Fruit fly (Drosophila melanogaster) whole organism, prepupa: ENCODE results near the gene Arpc4.

ENCODE experiments used
- CG10669 ChIP-seq: fragments of 200-800 bp; sonication (Bioruptor generic); optimal IDR thresholded peaks from 3 replicates; lab custom pipeline; 2018; ENCODE audit warnings: missing biosample characterization, mild to moderate bottlenecking, missing genetic modification characterization, moderate library complexity
- CG11294 ChIP-seq: fragments of 200-800 bp; sonication (Bioruptor generic); IDR thresholded peaks from 2 replicates; pipeline ENCODE4 v1.3.6; 2022; ENCODE audit warnings: missing biosample characterization, missing genetic modification characterization
- CG11902 ChIP-seq: fragments of 200-800 bp; sonication (Bioruptor generic); optimal IDR thresholded peaks from 3 replicates; lab custom pipeline; 2016; ENCODE audit warnings: missing biosample characterization, missing genetic modification characterization
- CG1621 ChIP-seq: fragments of 200-800 bp; sonication (Bioruptor generic); optimal IDR thresholded peaks from 3 replicates; lab custom pipeline; 2018; ENCODE audit warnings: missing biosample characterization, mild to moderate bottlenecking, missing genetic modification characterization
- CG16779 ChIP-seq: fragments of 200-800 bp; sonication (Bioruptor generic); optimal IDR thresholded peaks from 3 replicates; lab custom pipeline; 2017; ENCODE audit warnings: missing biosample characterization, mild to moderate bottlenecking, missing genetic modification characterization
- CG3032 ChIP-seq: fragments of 200-800 bp; optimal IDR thresholded peaks from 2 replicates; lab custom pipeline; 2019; ENCODE audit warnings: missing biosample characterization, mild to moderate bottlenecking, missing genetic modification characterization, moderate library complexity
- CG31627 ChIP-seq: fragments of 200-800 bp; sonication (Bioruptor generic); optimal IDR thresholded peaks from 3 replicates; lab custom pipeline; 2016; ENCODE audit warnings: missing biosample characterization, missing genetic modification characterization
- CG3919 ChIP-seq: fragments of 200-800 bp; sonication (Bioruptor generic); optimal IDR thresholded peaks from 3 replicates; lab custom pipeline; 2016; ENCODE audit warnings: missing biosample characterization, missing genetic modification characterization
- CG4318 ChIP-seq: fragments of 200-800 bp; sonication (Bioruptor generic); optimal IDR thresholded peaks from 3 replicates; lab custom pipeline; 2017; ENCODE audit warnings: missing biosample characterization, mild to moderate bottlenecking, missing genetic modification characterization
- CG6163 ChIP-seq: fragments of 200-800 bp; sonication (Bioruptor generic); IDR thresholded peaks from 3 replicates; pipeline ENCODE4 v1.3.6; 2022; ENCODE audit warnings: missing biosample characterization, missing genetic modification characterization
- CG6276 ChIP-seq: fragments of 200-800 bp; sonication (Bioruptor generic); optimal IDR thresholded peaks from 2 replicates; lab custom pipeline; 2017; ENCODE audit warnings: missing biosample characterization, mild to moderate bottlenecking, missing genetic modification characterization
- CG6792 ChIP-seq: fragments of 200-800 bp; sonication (Bioruptor generic); optimal IDR thresholded peaks from 3 replicates; lab custom pipeline; 2016; ENCODE audit warnings: missing biosample characterization, missing genetic modification characterization
- CG7368 ChIP-seq: fragments of 200-800 bp; sonication (Bioruptor generic); optimal IDR thresholded peaks from 3 replicates; lab custom pipeline; 2016; ENCODE audit warnings: missing biosample characterization, missing genetic modification characterization
- CG8319 ChIP-seq: fragments of 200-800 bp; sonication (Bioruptor generic); optimal IDR thresholded peaks from 3 replicates; lab custom pipeline; 2016; ENCODE audit warnings: missing biosample characterization, missing genetic modification characterization
- CG8632 ChIP-seq: fragments of 200-800 bp; sonication (Bioruptor generic); optimal IDR thresholded peaks from 3 replicates; lab custom pipeline; 2016; ENCODE audit warnings: missing biosample characterization, missing genetic modification characterization
- CG9139 ChIP-seq: fragments of 200-800 bp; sonication (Bioruptor generic); optimal IDR thresholded peaks from 3 replicates; lab custom pipeline; 2017; ENCODE audit warnings: missing biosample characterization, mild to moderate bottlenecking, missing genetic modification characterization
- Eip75B ChIP-seq: fragments of 200-800 bp; sonication (Bioruptor generic); optimal IDR thresholded peaks from 3 replicates; lab custom pipeline; 2016; ENCODE audit warnings: missing biosample characterization, missing genetic modification characterization
- Eip78C ChIP-seq: fragments of 200-800 bp; sonication (Bioruptor generic); peaks from one replicate; lab custom pipeline; 2016; ENCODE audit warnings: missing biosample characterization, missing genetic modification characterization
- Eip93F ChIP-seq: fragments of 200-800 bp; sonication (Bioruptor generic); optimal IDR thresholded peaks from 2 replicates; lab custom pipeline; 2016; ENCODE audit warnings: missing biosample characterization, mild to moderate bottlenecking, missing genetic modification characterization
- Ets21C ChIP-seq: fragments of 200-800 bp; sonication (Bioruptor generic); optimal IDR thresholded peaks from 3 replicates; lab custom pipeline; 2016; ENCODE audit warnings: missing biosample characterization, missing genetic modification characterization
- Gug ChIP-seq: fragments of 200-800 bp; sonication (Bioruptor generic); IDR thresholded peaks from 2 replicates; pipeline ENCODE4 v1.3.6; 2022; ENCODE audit warnings: missing biosample characterization, missing genetic modification characterization
- Hr38 ChIP-seq: sonication (Bioruptor generic); optimal IDR thresholded peaks from 2 replicates; lab custom pipeline; 2016; ENCODE audit warnings: missing biosample characterization, missing genetic modification characterization
- OdsH ChIP-seq: fragments of 200-800 bp; sonication (Bioruptor generic); optimal IDR thresholded peaks from 3 replicates; lab custom pipeline; 2016; ENCODE audit warnings: missing biosample characterization, missing genetic modification characterization
- Smox ChIP-seq: fragments of 200-800 bp; sonication (Bioruptor generic); optimal IDR thresholded peaks from 3 replicates; lab custom pipeline; 2016; ENCODE audit warnings: missing biosample characterization, missing genetic modification characterization
- Sox102F ChIP-seq: fragments of 200-800 bp; sonication (Bioruptor generic); optimal IDR thresholded peaks from 2 replicates; lab custom pipeline; 2016; ENCODE audit warnings: missing biosample characterization, mild to moderate bottlenecking, missing genetic modification characterization
- Sox14 ChIP-seq: fragments of 200-800 bp; sonication (Bioruptor generic); optimal IDR thresholded peaks from 3 replicates; lab custom pipeline; 2016; ENCODE audit warnings: missing biosample characterization, missing genetic modification characterization
- achi ChIP-seq: fragments of 200-800 bp; sonication (Bioruptor generic); optimal IDR thresholded peaks from 3 replicates; lab custom pipeline; 2016; ENCODE audit warnings: missing biosample characterization, missing genetic modification characterization
- acj6 ChIP-seq: fragments of 200-800 bp; sonication (Bioruptor generic); optimal IDR thresholded peaks from 3 replicates; lab custom pipeline; 2016; ENCODE audit warnings: missing biosample characterization, missing genetic modification characterization
- dac ChIP-seq: fragments of 200-800 bp; sonication (Bioruptor generic); optimal IDR thresholded peaks from 2 replicates; lab custom pipeline; 2017; ENCODE audit warnings: missing biosample characterization, mild to moderate bottlenecking, missing genetic modification characterization
- dsx ChIP-seq: fragments of 200-800 bp; optimal IDR thresholded peaks from 3 replicates; lab custom pipeline; 2019; ENCODE audit warnings: missing biosample characterization, mild to moderate bottlenecking, missing genetic modification characterization, moderate library complexity; ENCODE audit not compliant: poor library complexity, severe bottlenecking
- eg ChIP-seq: fragments of 200-800 bp; sonication (Bioruptor generic); IDR thresholded peaks from 3 replicates; pipeline ENCODE4 v1.3.6; 2022; ENCODE audit warnings: missing biosample characterization, missing genetic modification characterization
- fkh ChIP-seq: fragments of 200-800 bp; sonication (Bioruptor generic); optimal IDR thresholded peaks from 3 replicates; lab custom pipeline; 2017; ENCODE audit warnings: missing biosample characterization, mild to moderate bottlenecking, missing genetic modification characterization, moderate library complexity
- lz ChIP-seq: fragments of 200-800 bp; sonication (Bioruptor generic); optimal IDR thresholded peaks from 3 replicates; lab custom pipeline; 2016; ENCODE audit warnings: missing biosample characterization, missing genetic modification characterization
- spab ChIP-seq: fragments of 200-800 bp; sonication (Bioruptor generic); optimal IDR thresholded peaks from 2 replicates; lab custom pipeline; 2017; ENCODE audit warnings: missing biosample characterization, mild to moderate bottlenecking, missing genetic modification characterization, missing genetic modification reagents
- ss ChIP-seq, 2 experiments: fragments of 200-800 bp; sonication (Bioruptor generic); optimal IDR thresholded peaks; 2 replicates in 1 of 2; 3 replicates in 1 of 2; lab custom pipeline; 2017 to 2018; ENCODE audit warnings: mild to moderate bottlenecking in 2 of 2, missing biosample characterization in 2 of 2, missing genetic modification characterization in 2 of 2, moderate library complexity in 1 of 2
- svp ChIP-seq: fragments of 200-800 bp; sonication (Bioruptor generic); peaks from one replicate; lab custom pipeline; 2016; ENCODE audit warnings: missing biosample characterization, missing genetic modification characterization
- topi ChIP-seq: fragments of 200-800 bp; sonication (Bioruptor generic); optimal IDR thresholded peaks from 3 replicates; lab custom pipeline; 2016; ENCODE audit warnings: missing biosample characterization, missing genetic modification characterization
- vri ChIP-seq: fragments of 200-800 bp; sonication (Bioruptor generic); optimal IDR thresholded peaks from 3 replicates; lab custom pipeline; 2016; ENCODE audit warnings: missing biosample characterization, mild to moderate bottlenecking, missing genetic modification characterization

The Arpc4 gene

dm6 chr2L:6088371-6089365 lies 36.3 kb upstream of the Arpc4 start (continued):
- TF ChIP-seq Gug (GFP tag; lab: Robert Waterston, UW) (peak; percentile 53), ss (GFP tag; optimal IDR thresholded peaks at IDR 0.05; lab: Kevin White, UChicago) (no peak), Sox14 (peak; percentile 77), CG1621 (tag; lab: Kevin White, UChicago) (peak; percentile 53), fkh (GFP tag; lab: Kevin White, UChicago) (peak; percentile 95), Ets21C (no peak), dsx (GFP tag; lab: Kevin White, UChicago) (peak; percentile 80), dac (GFP tag; lab: Kevin White, UChicago) (no peak), CG16779 (tag; lab: Kevin White, UChicago) (peak; percentile 66), Eip75B (GFP tag; lab: Kevin White, UChicago) (peak; percentile 93), achi (GFP tag; lab: Kevin White, UChicago) (no peak), topi (GFP tag; lab: Kevin White, UChicago) (peak; percentile 17), CG6163 (GFP tag; lab: Robert Waterston, UW) (peak; percentile 70), Eip93F (no peak), OdsH (no peak), CG6276 (GFP tag; lab: Kevin White, UChicago) (no peak), CG31627 (GFP tag; lab: Kevin White, UChicago) (peak; percentile 23)
- TF ChIP-seq, all 60 proteins: peak for 23

dm6 chr2L:6089604-6090198 lies 35.2 kb upstream of the Arpc4 start:
- TF ChIP-seq svp (peak; percentile 56), CG4318 (no peak), CG16779 (tag; lab: Kevin White, UChicago) (peak; percentile 6)

- TF ChIP-seq CG3919 (GFP tag; lab: Kevin White, UChicago) (no peak), CG11294 (GFP tag; lab: Robert Waterston, UW) (no peak), CG11902 (GFP tag; lab: Kevin White, UChicago) (no peak), svp (no peak), Sox14 (no peak), CG6792 (no peak), CG8632 (no peak), acj6 (GFP tag; lab: Kevin White, UChicago) (no peak), CG7368 (GFP tag; lab: Kevin White, UChicago) (no peak), Hr38 (GFP tag; lab: Kevin White, UChicago) (no peak), CG16779 (tag; lab: Kevin White, UChicago) (no peak), Eip75B (GFP tag; lab: Kevin White, UChicago) (no peak), CG8319 (GFP tag; lab: Kevin White, UChicago) (no peak), dsx (GFP tag; lab: Kevin White, UChicago) (no peak), Sox102F (GFP tag; lab: Kevin White, UChicago) (no peak), vri (no peak)
These were observed 34.6 kb upstream of the Arpc4 start for dm6 chr2L:6090365-6090764.

DNA sequence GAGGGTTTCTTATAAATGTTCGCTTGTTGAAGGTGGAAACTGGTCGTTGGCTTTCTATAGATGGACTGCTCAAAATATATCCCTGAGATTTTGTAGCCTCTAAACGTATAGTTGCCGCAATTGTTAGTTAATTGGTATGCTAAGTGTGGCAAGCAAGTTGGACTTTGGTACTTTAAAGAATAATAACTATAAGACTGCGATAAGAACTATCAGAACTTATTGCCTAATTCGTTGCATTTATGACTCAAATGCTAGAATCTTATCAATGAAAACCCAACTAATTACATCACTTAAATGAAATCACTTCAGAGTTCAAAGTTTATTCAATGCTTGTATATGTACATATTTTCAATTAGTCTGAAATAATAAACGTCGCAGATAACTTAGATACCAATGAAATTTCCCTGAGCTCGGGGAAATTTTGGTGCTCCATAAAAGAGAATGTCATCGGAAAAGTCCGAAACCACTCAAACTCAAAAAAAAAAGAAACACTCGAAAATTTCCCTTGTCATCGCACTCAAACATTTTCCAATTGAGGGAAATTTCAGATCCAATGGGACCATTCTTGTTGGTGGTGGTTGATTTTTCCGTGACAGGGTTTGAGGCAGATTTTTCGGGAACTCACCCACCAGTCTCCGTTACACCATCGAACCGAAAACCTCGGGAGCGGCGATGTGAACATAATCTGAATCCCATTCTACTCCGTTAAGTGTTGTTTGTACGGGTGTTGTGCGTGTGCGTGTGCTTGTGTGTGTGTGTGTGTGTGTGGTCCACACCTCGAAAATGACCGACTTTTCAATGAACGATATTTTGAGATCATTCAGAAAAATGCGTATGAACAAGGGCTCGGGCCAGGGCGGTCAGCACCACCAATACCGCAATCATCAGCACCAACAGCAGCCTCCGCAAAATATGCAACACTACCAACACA lies 33.9 kb upstream of the Arpc4 start, which contains the start of gene CG45075:
CG45075 (plus strand) TSS at position 627 of the 931 bp plus-strand sequence.
- no peak for TF ChIP-seq CG9139 (GFP tag; lab: Kevin White, UChicago)
- TF ChIP-seq CG31627 (GFP tag; lab: Kevin White, UChicago), result no peak
- TF ChIP-seq eg (GFP tag; lab: Robert Waterston, UW), result no peak
- no peak for TF ChIP-seq Eip93F
- no peak for TF ChIP-seq Ets21C
- TF ChIP-seq topi (GFP tag; lab: Kevin White, UChicago), result no peak
- no peak for TF ChIP-seq ss (GFP tag; optimal IDR thresholded peaks at IDR 0.05; lab: Kevin White, UChicago)
- TF ChIP-seq Smox (GFP tag; lab: Kevin White, UChicago), result no peak
- no peak for TF ChIP-seq CG1621 (tag; lab: Kevin White, UChicago)
- TF ChIP-seq CG3032, result no peak
- TF ChIP-seq Eip78C (GFP tag; lab: Kevin White, UChicago), result no peak
- no peak for TF ChIP-seq spab (GFP tag; lab: Kevin White, UChicago)
- TF ChIP-seq CG10669 (GFP tag; lab: Kevin White, UChicago), result no peak
- TF ChIP-seq lz (GFP tag; lab: Kevin White, UChicago), result no peak
- TF ChIP-seq CG6792, result no peak
- no peak for TF ChIP-seq CG4318
